Worm (Caenorhabditis elegans) whole organism, L3 larva: ENCODE data around the gene R13H4.6.

Source experiments
- unc-62 ChIP-seq: fragments of 150-350 bp; sonication (generic microtip); optimal IDR thresholded peaks from 4 replicates; lab custom pipeline; 2014; ENCODE audit warnings: missing biosample characterization, missing genetic modification reagents, missing genetic modification characterization
- ztf-11 ChIP-seq: fragments of 150-350 bp; optimal IDR thresholded peaks from 2 replicates; lab custom pipeline; 2014; ENCODE audit warnings: missing biosample characterization, missing genetic modification characterization

- TF ChIP-seq unc-62 (no peak), ztf-11 (tag; lab: Kevin White, UChicago) (no peak)
Observed at ce11 chrV:11902161-11902560, 39.2 kb downstream of the R13H4.6 start.
